Worm (Caenorhabditis elegans) whole organism, L1 larva: Measurements from ENCODE around the gene attf-2.
A peak's percentile ranks its signal among the peaks of the same experiment; 100 is the strongest.

ENCODE experiments used
- C04F5.9 ChIP-seq: sonication (generic microtip); optimal IDR thresholded peaks from 2 replicates; lab custom pipeline; 2016; ENCODE audit warnings: missing genetic modification characterization, missing compliant biosample characterization
- Y116A8C.19 ChIP-seq: sonication (generic microtip); optimal IDR thresholded peaks from 2 replicates; lab custom pipeline; 2016; ENCODE audit warnings: missing compliant biosample characterization, missing genetic modification characterization, borderline replicate concordance
- aha-1 ChIP-seq: fragments of 150-350 bp; optimal IDR thresholded peaks from 2 replicates; lab custom pipeline; 2014; ENCODE audit warnings: missing biosample characterization, missing genetic modification characterization
- alr-1 ChIP-seq: fragments of 200-800 bp; sonication (Bioruptor generic); optimal IDR thresholded peaks from 2 replicates; lab custom pipeline; 2018; ENCODE audit warnings: borderline replicate concordance, mild to moderate bottlenecking, missing genetic modification characterization, missing compliant biosample characterization
- aly-2 ChIP-seq: fragments of 150-350 bp; optimal IDR thresholded peaks from 2 replicates; lab custom pipeline; 2014; ENCODE audit warnings: missing biosample characterization, missing genetic modification characterization
- ama-1 ChIP-seq: fragments of 150-350 bp; optimal IDR thresholded peaks from 2 replicates; lab custom pipeline; 2014
- ceh-63 ChIP-seq: fragments of 200-800 bp; sonication (Bioruptor generic); optimal IDR thresholded peaks from 2 replicates; lab custom pipeline; 2018; ENCODE audit warnings: mild to moderate bottlenecking, missing genetic modification characterization, missing compliant biosample characterization
- ceh-82 ChIP-seq, 3 experiments: fragments of 150-350 bp in 1 of 3; sonication (generic microtip) in 2 of 3; optimal IDR thresholded peaks; 2 replicates each; lab custom pipeline; 2014 to 2017; ENCODE audit warnings: missing biosample characterization in 3 of 3, missing genetic modification characterization in 3 of 3
- ceh-88 ChIP-seq: fragments of 200-800 bp; sonication (Bioruptor generic); IDR thresholded peaks from 2 replicates; pipeline ENCODE4 v1.3.6; 2022; ENCODE audit warnings: missing genetic modification characterization, missing compliant biosample characterization
- ceh-90 ChIP-seq: sonication (generic microtip); optimal IDR thresholded peaks from 2 replicates; lab custom pipeline; 2016; ENCODE audit warnings: missing genetic modification characterization, missing compliant biosample characterization
- dpl-1 ChIP-seq, 3 experiments: fragments of 150-350 bp in 2 of 3; sonication (generic microtip) in 1 of 3; optimal IDR thresholded peaks; 2 replicates each; lab custom pipeline; 2014 to 2017; ENCODE audit warnings: missing biosample characterization in 3 of 3, missing genetic modification characterization in 3 of 3, missing genetic modification reagents in 3 of 3
- dsc-1 ChIP-seq: sonication (generic microtip); optimal IDR thresholded peaks from 2 replicates; lab custom pipeline; 2016; ENCODE audit warnings: mild to moderate bottlenecking, missing genetic modification characterization, missing compliant biosample characterization
- efl-1 ChIP-seq, 4 experiments: fragments of 150-350 bp; optimal IDR thresholded peaks in 3 of 4; peaks in 1 of 4; 1 replicate in 1 of 4; 2 replicates in 3 of 4; lab custom pipeline; 2014; ENCODE audit warnings: missing biosample characterization in 2 of 4, missing genetic modification characterization in 2 of 4, missing genetic modification reagents in 2 of 4
- efl-3 ChIP-seq: fragments of 200-800 bp; sonication (Bioruptor generic); optimal IDR thresholded peaks from 2 replicates; lab custom pipeline; 2018; ENCODE audit warnings: mild to moderate bottlenecking, missing genetic modification characterization, missing compliant biosample characterization
- egl-13 ChIP-seq: sonication (generic microtip); optimal IDR thresholded peaks from 2 replicates; lab custom pipeline; 2016; ENCODE audit warnings: missing genotype, missing genetic modification reagents, missing genetic modification characterization, missing compliant biosample characterization
- egl-27 ChIP-seq, 2 experiments: fragments of 150-350 bp in 1 of 2; sonication (generic microtip); optimal IDR thresholded peaks; 3 replicates each; lab custom pipeline; 2017 to 2018; ENCODE audit warnings: missing biosample characterization in 2 of 2, missing genetic modification characterization in 2 of 2, missing genetic modification reagents in 2 of 2
- elt-2 ChIP-seq: sonication (generic microtip); optimal IDR thresholded peaks from 2 replicates; lab custom pipeline; 2016; ENCODE audit warnings: missing genetic modification characterization, mild to moderate bottlenecking, inconsistent platforms, missing compliant biosample characterization, missing genetic modification reagents
- elt-3 ChIP-seq, 6 experiments: fragments of 150-350 bp in 1 of 6; sonication (generic microtip); optimal IDR thresholded peaks; 2 replicates each; lab custom pipeline; 2017 to 2018; ENCODE audit warnings: missing biosample characterization in 6 of 6, missing genetic modification characterization in 6 of 6, inconsistent platforms in 1 of 6
- ets-5 ChIP-seq: fragments of 200-800 bp; sonication (Bioruptor generic); IDR thresholded peaks from 2 replicates; pipeline ENCODE4 v1.3.6; 2022; ENCODE audit warnings: missing genetic modification characterization, missing compliant biosample characterization
- fkh-10 ChIP-seq: sonication (generic microtip); optimal IDR thresholded peaks from 2 replicates; lab custom pipeline; 2017; ENCODE audit warnings: missing biosample characterization, missing genetic modification reagents, missing genetic modification characterization
- fkh-4 ChIP-seq: sonication (generic microtip); optimal IDR thresholded peaks from 2 replicates; lab custom pipeline; 2016; ENCODE audit warnings: missing compliant biosample characterization, missing genetic modification characterization, borderline replicate concordance
- fkh-8 ChIP-seq: sonication (generic microtip); optimal IDR thresholded peaks from 2 replicates; lab custom pipeline; 2016; ENCODE audit warnings: mild to moderate bottlenecking, missing genetic modification characterization, missing compliant biosample characterization
- fos-1 ChIP-seq: fragments of 150-350 bp; optimal IDR thresholded peaks from 2 replicates; lab custom pipeline; 2014; ENCODE audit warnings: missing biosample characterization, missing genetic modification characterization
- grh-1 ChIP-seq: fragments of 200-800 bp; sonication (Bioruptor generic); IDR thresholded peaks from 2 replicates; pipeline ENCODE4 v1.3.6; 2022; ENCODE audit warnings: missing genetic modification reagents, missing genetic modification characterization, missing compliant biosample characterization
- hlh-4 ChIP-seq: sonication (generic microtip); optimal IDR thresholded peaks from 2 replicates; lab custom pipeline; 2016; ENCODE audit warnings: mild to moderate bottlenecking, missing genetic modification characterization, missing compliant biosample characterization
- irx-1 ChIP-seq: sonication (generic microtip); optimal IDR thresholded peaks from 2 replicates; lab custom pipeline; 2016; ENCODE audit warnings: missing genetic modification characterization, missing compliant biosample characterization
- jun-1 ChIP-seq: fragments of 150-350 bp; optimal IDR thresholded peaks from 2 replicates; lab custom pipeline; 2014; ENCODE audit warnings: missing biosample characterization, missing genetic modification reagents, missing genetic modification characterization
- lin-13 ChIP-seq: fragments of 150-350 bp; optimal IDR thresholded peaks from 2 replicates; lab custom pipeline; 2014; ENCODE audit warnings: missing biosample characterization, missing genetic modification reagents, missing genetic modification characterization
- lin-14 ChIP-seq: fragments of 200-800 bp; sonication (Bioruptor generic); optimal IDR thresholded peaks from 2 replicates; lab custom pipeline; 2018; ENCODE audit warnings: mild to moderate bottlenecking, missing genetic modification characterization, moderate library complexity, missing compliant biosample characterization
- lin-15B ChIP-seq: fragments of 150-350 bp; sonication (generic microtip); optimal IDR thresholded peaks from 3 replicates; lab custom pipeline; 2014; ENCODE audit warnings: missing biosample characterization, missing genetic modification characterization
- mdl-1 ChIP-seq, 2 experiments: fragments of 150-350 bp; optimal IDR thresholded peaks; 2 replicates each; lab custom pipeline; 2014 to 2017; ENCODE audit warnings: missing biosample characterization in 2 of 2, missing genetic modification characterization in 2 of 2, inconsistent platforms in 1 of 2
- mef-2 ChIP-seq: fragments of 150-350 bp; optimal IDR thresholded peaks from 2 replicates; lab custom pipeline; 2014; ENCODE audit warnings: missing biosample characterization, missing genetic modification characterization
- mep-1 ChIP-seq: fragments of 150-350 bp; optimal IDR thresholded peaks from 2 replicates; lab custom pipeline; 2014; ENCODE audit warnings: missing biosample characterization, missing genetic modification characterization
- nhr-12 ChIP-seq: sonication (generic microtip); optimal IDR thresholded peaks from 2 replicates; lab custom pipeline; 2017; ENCODE audit warnings: missing biosample characterization, missing genetic modification characterization
- nhr-237 ChIP-seq: fragments of 150-350 bp; optimal IDR thresholded peaks from 2 replicates; lab custom pipeline; 2014; ENCODE audit warnings: missing biosample characterization, missing genetic modification characterization
- nhr-28 ChIP-seq: fragments of 150-350 bp; optimal IDR thresholded peaks from 2 replicates; lab custom pipeline; 2014; ENCODE audit warnings: missing biosample characterization, missing genetic modification characterization
- nhr-47 ChIP-seq: sonication (generic microtip); optimal IDR thresholded peaks from 2 replicates; lab custom pipeline; 2016; ENCODE audit warnings: mild to moderate bottlenecking, missing genetic modification characterization, moderate library complexity, missing compliant biosample characterization
- nhr-71 ChIP-seq: sonication (generic microtip); optimal IDR thresholded peaks from 2 replicates; lab custom pipeline; 2016; ENCODE audit warnings: mild to moderate bottlenecking, missing genetic modification characterization, moderate library complexity, missing compliant biosample characterization
- nhr-84 ChIP-seq: sonication (generic microtip); optimal IDR thresholded peaks from 2 replicates; lab custom pipeline; 2017; ENCODE audit warnings: missing biosample characterization, missing genetic modification characterization
- nhr-85 ChIP-seq: sonication (generic microtip); peaks from one replicate; lab custom pipeline; 2016; ENCODE audit warnings: missing genetic modification characterization, inconsistent platforms, missing compliant biosample characterization
- pag-3 ChIP-seq: sonication (generic microtip); optimal IDR thresholded peaks from 2 replicates; lab custom pipeline; 2017; ENCODE audit warnings: missing genetic modification characterization, mild to moderate bottlenecking, missing compliant biosample characterization, antibody characterized with exemption, borderline replicate concordance; ENCODE audit not compliant: insufficient read depth
- pax-3 ChIP-seq: fragments of 200-800 bp; sonication (Bioruptor generic); optimal IDR thresholded peaks from 2 replicates; lab custom pipeline; 2018; ENCODE audit warnings: mild to moderate bottlenecking, missing genetic modification characterization, moderate library complexity, missing compliant biosample characterization
- rnt-1 ChIP-seq: sonication (generic microtip); optimal IDR thresholded peaks from 2 replicates; lab custom pipeline; 2016; ENCODE audit warnings: mild to moderate bottlenecking, missing genetic modification characterization, moderate library complexity, missing compliant biosample characterization
- skn-1 ChIP-seq: fragments of 150-350 bp; optimal IDR thresholded peaks from 2 replicates; lab custom pipeline; 2014; ENCODE audit warnings: missing biosample characterization, missing genetic modification characterization
- snu-23 ChIP-seq: sonication (generic microtip); optimal IDR thresholded peaks from 2 replicates; lab custom pipeline; 2016; ENCODE audit warnings: missing genetic modification characterization, missing compliant biosample characterization
- sox-4 ChIP-seq: sonication (generic microtip); optimal IDR thresholded peaks from 2 replicates; lab custom pipeline; 2016; ENCODE audit warnings: missing genetic modification characterization, missing compliant biosample characterization
- swsn-7 ChIP-seq: sonication (generic microtip); optimal IDR thresholded peaks from 2 replicates; lab custom pipeline; 2016; ENCODE audit warnings: missing genetic modification characterization, missing compliant biosample characterization
- tbx-2 ChIP-seq: sonication (generic microtip); optimal IDR thresholded peaks from 2 replicates; lab custom pipeline; 2016; ENCODE audit warnings: missing genetic modification characterization, missing compliant biosample characterization
- unc-30 ChIP-seq: sonication (generic microtip); optimal IDR thresholded peaks from 2 replicates; lab custom pipeline; 2017; ENCODE audit warnings: missing biosample characterization, missing genetic modification characterization
- unc-62 ChIP-seq: fragments of 150-350 bp; optimal IDR thresholded peaks from 2 replicates; lab custom pipeline; 2014; ENCODE audit warnings: missing biosample characterization, missing genetic modification reagents, missing genetic modification characterization
- zag-1 ChIP-seq: fragments of 150-350 bp; optimal IDR thresholded peaks from 2 replicates; lab custom pipeline; 2014; ENCODE audit warnings: missing biosample characterization, missing genetic modification characterization
- zip-4 ChIP-seq: fragments of 200-800 bp; sonication (Bioruptor generic); optimal IDR thresholded peaks from 2 replicates; lab custom pipeline; 2018; ENCODE audit warnings: mild to moderate bottlenecking, missing genetic modification characterization, moderate library complexity, missing compliant biosample characterization
- ztf-11 ChIP-seq, 2 experiments: sonication (generic microtip); optimal IDR thresholded peaks; 2 replicates each; lab custom pipeline; 2016 to 2017; ENCODE audit warnings: missing genetic modification characterization in 2 of 2, missing biosample characterization in 1 of 2, missing compliant biosample characterization in 1 of 2

The attf-2 gene

ce11 chrV:7237133-7237532, 41.2 kb upstream of the attf-2 start, which contains the start of gene hyls-1 (continued):
- TF ChIP-seq ztf-11 (tag; optimal IDR thresholded peaks at IDR 0.05; lab: Kevin White, UChicago), result peak in 1 of 2 experiments; percentile 51
- TF ChIP-seq zag-1, result no peak
- no peak for TF ChIP-seq ceh-90
- peak; percentile 90 for TF ChIP-seq rnt-1 (tag; lab: Kevin White, UChicago)
- no peak for TF ChIP-seq zip-4
- TF ChIP-seq Y116A8C.19 (tag; lab: Kevin White, UChicago), result no peak
- TF ChIP-seq lin-13 (GFP tag; lab: Kevin White, UChicago), result peak; percentile 82
- TF ChIP-seq mef-2 (tag; lab: Kevin White, UChicago), result no peak
- no peak for TF ChIP-seq efl-3 (GFP tag; lab: Kevin White, UChicago)
- no peak for TF ChIP-seq nhr-12 (tag; lab: Kevin White, UChicago)
- peak; percentile 69 for TF ChIP-seq egl-13 (tag; lab: Kevin White, UChicago)
- TF ChIP-seq dpl-1 (GFP tag; optimal IDR thresholded peaks at IDR 0.05; lab: Kevin White, UChicago), result peak; percentile 94 to 95 (median 95)
- TF ChIP-seq tbx-2 (tag; lab: Kevin White, UChicago), result peak; percentile 88
- peak; percentile 15 for TF ChIP-seq elt-2 (tag; lab: Kevin White, UChicago)
- TF ChIP-seq mep-1 (tag; lab: Kevin White, UChicago), result peak; percentile 80
- peak; percentile 28 for TF ChIP-seq fkh-4 (tag; lab: Kevin White, UChicago)
- peak; percentile 64 for TF ChIP-seq jun-1
- no peak for TF ChIP-seq nhr-84 (tag; lab: Kevin White, UChicago)
- peak; percentile 85 for TF ChIP-seq swsn-7 (tag; lab: Kevin White, UChicago)
- TF ChIP-seq ceh-82 (tag; optimal IDR thresholded peaks at IDR 0.05; lab: Kevin White, UChicago), result peak; percentile 62 to 92 (median 77)
- peak; percentile 68 for TF ChIP-seq fkh-8
- TF ChIP-seq fos-1 (tag; lab: Kevin White, UChicago), result peak; percentile 52
- no peak for TF ChIP-seq ama-1 (lab: Kevin White, UChicago)
- TF ChIP-seq ceh-88 (GFP tag; lab: Robert Waterston, UW), result peak; percentile 74; the same call in 1 of the 2 replicates
- TF ChIP-seq mdl-1 (tag; optimal IDR thresholded peaks at IDR 0.05; lab: Kevin White, UChicago), result peak in 1 of 2 experiments; percentile 77
- no peak for TF ChIP-seq pax-3 (tag; lab: Kevin White, UChicago)
- TF ChIP-seq ceh-63 (GFP tag; lab: Kevin White, UChicago), result no peak
- TF ChIP-seq ets-5, result no peak
- TF ChIP-seq hlh-4 (tag; lab: Kevin White, UChicago), result no peak
- TF ChIP-seq C04F5.9 (tag; lab: Kevin White, UChicago), result peak; percentile 48
- peak; percentile 37 for TF ChIP-seq fkh-10 (GFP tag; lab: Kevin White, UChicago)
- TF ChIP-seq elt-3 (tag; optimal IDR thresholded peaks at IDR 0.05; lab: Kevin White, UChicago), result peak in 2 of 6 experiments; percentile 65 to 85
- peak; percentile 32 for TF ChIP-seq aly-2 (tag; lab: Kevin White, UChicago)
- peak; percentile 89 for TF ChIP-seq lin-15B
- peak; percentile 8 for TF ChIP-seq sox-4 (tag; lab: Kevin White, UChicago)
- TF ChIP-seq lin-14 (GFP tag; lab: Kevin White, UChicago), result peak; percentile 81
- TF ChIP-seq nhr-28 (tag; lab: Kevin White, UChicago), result no peak
- no peak for TF ChIP-seq unc-30 (tag; lab: Kevin White, UChicago)
- TF ChIP-seq aha-1, result no peak
- peak; percentile 96 to 98 for TF ChIP-seq efl-1 (optimal IDR thresholded peaks at IDR 0.05; lab: Kevin White, UChicago)
- TF ChIP-seq efl-1 (GFP tag; optimal IDR thresholded peaks at IDR 0.05 in 1 of 2; lab: Kevin White, UChicago), result peak; percentile 96 to 100
- TF ChIP-seq grh-1 (GFP tag; lab: Robert Waterston, UW), result peak; percentile 77
- peak; percentile 92 for TF ChIP-seq snu-23 (GFP tag; lab: Kevin White, UChicago)
- TF ChIP-seq nhr-47 (tag; lab: Kevin White, UChicago), result peak; percentile 92
- peak; percentile 82 for TF ChIP-seq dsc-1 (tag; lab: Kevin White, UChicago)
- TF ChIP-seq, all 84 proteins: peak for 55

ce11 chrV:7237094-7237132, 41.0 kb upstream of the attf-2 start, which contains the start of gene hpo-9:
hpo-9 (minus strand) TSS chrV:7237130.
- TF ChIP-seq irx-1 (tag; lab: Kevin White, UChicago), result no peak
- TF ChIP-seq pag-3 (tag; lab: Kevin White, UChicago), result no peak
- TF ChIP-seq nhr-85 (tag; lab: Kevin White, UChicago), result no peak
- TF ChIP-seq unc-62 (GFP tag; lab: Kevin White, UChicago), result no peak
- TF ChIP-seq ama-1 (lab: Kevin White, UChicago), result no peak
- no peak for TF ChIP-seq egl-27 (tag; optimal IDR thresholded peaks at IDR 0.05; lab: Kevin White, UChicago)
- TF ChIP-seq mdl-1 (tag; optimal IDR thresholded peaks at IDR 0.05; lab: Kevin White, UChicago), result no peak
- no peak for TF ChIP-seq aly-2 (tag; lab: Kevin White, UChicago)
- no peak for TF ChIP-seq alr-1 (tag; lab: Kevin White, UChicago)
- no peak for TF ChIP-seq nhr-237
- TF ChIP-seq skn-1 (tag; lab: Kevin White, UChicago), result no peak
- no peak for TF ChIP-seq fkh-8
- TF ChIP-seq rnt-1 (tag; lab: Kevin White, UChicago), result no peak
- TF ChIP-seq C04F5.9 (tag; lab: Kevin White, UChicago), result no peak
- TF ChIP-seq nhr-71 (tag; lab: Kevin White, UChicago), result no peak
- no peak for TF ChIP-seq ceh-63 (GFP tag; lab: Kevin White, UChicago)
- no peak for TF ChIP-seq ceh-88 (GFP tag; lab: Robert Waterston, UW)
- TF ChIP-seq grh-1 (GFP tag; lab: Robert Waterston, UW), result no peak
